Fruit fly (Drosophila melanogaster) whole organism, pupa: ENCODE measurements around the gene ball.
A peak's percentile ranks its signal among the peaks of the same experiment; 100 is the strongest.

Experiments used
- CG4496 ChIP-seq: fragments of 200-800 bp; sonication (Bioruptor generic); IDR thresholded peaks from 3 replicates; pipeline ENCODE4 v1.3.6; 2022; ENCODE audit warnings: missing biosample characterization, missing genetic modification characterization
- CG8301 ChIP-seq: fragments of 200-800 bp; sonication (Bioruptor generic); optimal IDR thresholded peaks from 2 replicates; lab custom pipeline; 2018; ENCODE audit warnings: missing biosample characterization, mild to moderate bottlenecking, missing genetic modification characterization
- CG9948 ChIP-seq: fragments of 200-800 bp; sonication (Bioruptor generic); optimal IDR thresholded peaks from 2 replicates; lab custom pipeline; 2018; ENCODE audit warnings: missing biosample characterization, mild to moderate bottlenecking, missing genetic modification characterization, moderate library complexity
- EcR ChIP-seq: fragments of 200-800 bp; sonication (Bioruptor generic); optimal IDR thresholded peaks from 3 replicates; lab custom pipeline; 2019; ENCODE audit warnings: missing biosample characterization, missing genetic modification characterization, mild to moderate bottlenecking, moderate library complexity, missing genetic modification reagents
- Ets98B ChIP-seq: fragments of 200-800 bp; sonication (Bioruptor generic); IDR thresholded peaks from 2 replicates; pipeline ENCODE4 v1.3.6; 2022; ENCODE audit warnings: missing biosample characterization, missing genetic modification characterization
- Pif1A ChIP-seq: fragments of 200-800 bp; sonication (Bioruptor generic); optimal IDR thresholded peaks from 3 replicates; lab custom pipeline; 2016; ENCODE audit warnings: missing biosample characterization, missing genetic modification characterization
- Snoo ChIP-seq: fragments of 200-800 bp; sonication (Bioruptor generic); optimal IDR thresholded peaks from 3 replicates; lab custom pipeline; 2017; ENCODE audit warnings: missing biosample characterization, mild to moderate bottlenecking, missing genetic modification characterization, inconsistent platforms
- rn ChIP-seq: fragments of 200-800 bp; sonication (Bioruptor generic); IDR thresholded peaks from 2 replicates; pipeline ENCODE4 v1.3.6; 2022; ENCODE audit warnings: missing biosample characterization, missing genetic modification characterization

- TF ChIP-seq EcR (GFP tag; lab: Kevin White, UChicago) (no peak), Ets98B (GFP tag; lab: Robert Waterston, UW) (peak; percentile 71), CG4496 (GFP tag; lab: Robert Waterston, UW) (peak; percentile 67), CG9948 (peak; percentile 69), CG8301 (tag; lab: Kevin White, UChicago) (peak; percentile 66), Snoo (tag; lab: Kevin White, UChicago) (peak; percentile 51), Pif1A (GFP tag; lab: Kevin White, UChicago) (peak; percentile 79), rn (GFP tag; lab: Robert Waterston, UW) (0 out of 2 replicates have a peak, but pooled peaks have one; percentile 30)
These were observed 45.5 kb downstream of the ball start for dm6 chr3R:26821117-26821516.
